Worm (Caenorhabditis elegans) whole organism, L3 larva: Measurements from ENCODE around the gene ZC239.15.
"Not testable (repeated sequence)": the region's sequence is repeated elsewhere in the genome, so short reads cannot be mapped to it uniquely, and the experiment has no call there.

Source experiments
- R02D3.7 ChIP-seq: fragments of 150-350 bp; optimal IDR thresholded peaks from 2 replicates; lab custom pipeline; 2014; ENCODE audit warnings: missing biosample characterization, missing genetic modification characterization
- ama-1 ChIP-seq: fragments of 150-350 bp; optimal IDR thresholded peaks from 2 replicates; lab custom pipeline; 2018
- egl-27 ChIP-seq: sonication (generic microtip); optimal IDR thresholded peaks from 4 replicates; lab custom pipeline; 2017; ENCODE audit warnings: missing biosample characterization, missing genetic modification reagents, missing genetic modification characterization
- nfya-1 ChIP-seq: sonication (generic microtip); optimal IDR thresholded peaks from 2 replicates; lab custom pipeline; 2017; ENCODE audit warnings: missing genetic modification characterization, mild to moderate bottlenecking, missing compliant biosample characterization, antibody characterized with exemption, moderate library complexity; ENCODE audit not compliant: insufficient read depth
- nhr-28 ChIP-seq: fragments of 150-350 bp; optimal IDR thresholded peaks from 2 replicates; lab custom pipeline; 2014; ENCODE audit warnings: missing biosample characterization, missing genetic modification characterization

- TF ChIP-seq R02D3.7 (tag; lab: Kevin White, UChicago); egl-27 (tag; lab: Kevin White, UChicago); nhr-28; ama-1 (lab: Kevin White, UChicago); nfya-1 (tag; lab: Kevin White, UChicago): not testable (repeated sequence)
Observed at ce11 chrII:3177663-3178062, 46.9 kb downstream of the ZC239.15 start, which contains the start of gene sri-40.
